Worm (Caenorhabditis elegans): ENCODE measurements around the gene cbd-1.

ce11 chrIV:11421696-11422095 is 48.9 kb downstream of the cbd-1 start, which contains the start of gene F22B3.7:
- TF ChIP-seq ceh-36 (tag; optimal IDR thresholded peaks at IDR 0.05) (no peak), sea-1 (GFP tag; conservative IDR thresholded peaks at IDR 0.05) (no peak)
